Fruit fly (Drosophila melanogaster): ENCODE results near the gene CG4907.
A peak's percentile ranks its signal among the peaks of the same experiment; 100 is the strongest.

Gene CG4907

dm6 chr3R:22724149-22724973 is 13.8 kb upstream of the CG4907 start, which contains the start of gene Irp-1A (continued):
- TF ChIP-seq trem (tag; optimal IDR thresholded peaks at IDR 0.05) (peak; percentile 80), Hr78 (GFP tag; optimal IDR thresholded peaks at IDR 0.05) (peak in 1 of 2 experiments; percentile 23), CG8281 (tag; optimal IDR thresholded peaks at IDR 0.05) (no peak), da (GFP tag; optimal IDR thresholded peaks at IDR 0.05) (no peak), chn (GFP tag; optimal IDR thresholded peaks at IDR 0.05) (peak; percentile 14), CG30020 (tag; optimal IDR thresholded peaks at IDR 0.05) (peak; percentile 56), gcm2 (GFP tag; optimal IDR thresholded peaks at IDR 0.05) (peak; percentile 3), gce (GFP tag; IDR thresholded peaks at IDR 0.05) (peak; percentile 65; the same call in 1 of the 3 replicates), br (optimal IDR thresholded peaks at IDR 0.05) (no peak), MESR4 (GFP tag; optimal IDR thresholded peaks at IDR 0.05) (peak; percentile 62), row (GFP tag; IDR thresholded peaks at IDR 0.05) (peak; percentile 86), seq (GFP tag; IDR thresholded peaks at IDR 0.05) (no peak), CG11504 (tag; optimal IDR thresholded peaks at IDR 0.05) (peak; percentile 85), ken (GFP tag; IDR thresholded peaks at IDR 0.05) (peak; percentile 56; the same call in 1 of the 3 replicates), lilli (GFP tag; optimal IDR thresholded peaks at IDR 0.05) (peak; percentile 73), Nf-YC (tag; optimal IDR thresholded peaks at IDR 0.05) (peak; percentile 63), tx (GFP tag; optimal IDR thresholded peaks at IDR 0.05) (no peak), gfzf (GFP tag; optimal IDR thresholded peaks at IDR 0.05) (peak; percentile 16), CG10209 (GFP tag; optimal IDR thresholded peaks at IDR 0.05) (peak; percentile 71), Adf1 (GFP tag; IDR thresholded peaks at IDR 0.05) (peak; percentile 45; the same call in 1 of the 2 replicates), CG4617 (GFP tag; optimal IDR thresholded peaks at IDR 0.05; ENCODE audit: borderline replicate concordance) (peak; percentile 76), CG12236 (GFP tag; optimal IDR thresholded peaks at IDR 0.05) (no peak), sd (tag; optimal IDR thresholded peaks at IDR 0.05) (peak; percentile 51), gem (tag; optimal IDR thresholded peaks at IDR 0.05) (peak; percentile 90), dysf (GFP tag; IDR thresholded peaks at IDR 0.05) (peak; percentile 72; the same call in 2 of the 3 replicates), Ptx1 (GFP tag; IDR thresholded peaks at IDR 0.05) (peak; percentile 80), prd (optimal IDR thresholded peaks at IDR 0.05) (no peak), prd (GFP tag; IDR thresholded peaks at IDR 0.05) (peak; percentile 71), ap (GFP tag; IDR thresholded peaks at IDR 0.05) (peak; percentile 58), CG2202 (tag; optimal IDR thresholded peaks at IDR 0.05) (peak; percentile 39), CG12155 (GFP tag; optimal IDR thresholded peaks at IDR 0.05) (peak; percentile 69), Ssrp (tag; optimal IDR thresholded peaks at IDR 0.05) (peak; percentile 66), CG32772 (GFP tag; IDR thresholded peaks at IDR 0.05) (peak; percentile 64), yki (optimal IDR thresholded peaks at IDR 0.05) (no peak), MTF-1 (GFP tag; optimal IDR thresholded peaks at IDR 0.05; ENCODE audit: borderline replicate concordance) (no peak), CG9609 (GFP tag; optimal IDR thresholded peaks at IDR 0.05) (peak; percentile 23), crol (GFP tag; IDR thresholded peaks at IDR 0.05) (no peak), dati (GFP tag; IDR thresholded peaks at IDR 0.05) (no peak), nom (GFP tag; optimal IDR thresholded peaks at IDR 0.05) (peak; percentile 35), BtbVII (GFP tag; optimal IDR thresholded peaks at IDR 0.05) (peak; percentile 30), sna (GFP tag; IDR thresholded peaks at IDR 0.05; ENCODE audit: partially characterized antibody) (peak; percentile 78), CG4707 (GFP tag; optimal IDR thresholded peaks at IDR 0.05) (no peak), HHEX (GFP tag; optimal IDR thresholded peaks at IDR 0.05) (peak; percentile 60), D19B (GFP tag; optimal IDR thresholded peaks at IDR 0.05) (peak; percentile 23), Dp (GFP tag; optimal IDR thresholded peaks at IDR 0.05) (peak; percentile 37), Hmr (GFP tag; optimal IDR thresholded peaks at IDR 0.05) (peak; percentile 77), Poxn (GFP tag; IDR thresholded peaks at IDR 0.05) (no peak), crp (GFP tag; optimal IDR thresholded peaks at IDR 0.05) (peak in 1 of 2 experiments; percentile 7), CG17912 (GFP tag; optimal IDR thresholded peaks at IDR 0.05) (no peak)

Measured in whole organism, embryonic.